Worm (Caenorhabditis elegans) whole organism, young adult: Measurements from ENCODE around the gene zfp-1.
A peak's percentile ranks its signal among the peaks of the same experiment; 100 is the strongest.

ENCODE experiments used
- D2030.7 ChIP-seq: fragments of 200-800 bp; sonication (Bioruptor generic); IDR thresholded peaks from 2 replicates; pipeline ENCODE4 v1.3.6; 2022; ENCODE audit warnings: missing genetic modification reagents, missing genetic modification characterization, missing compliant biosample characterization
- F10E7.11 ChIP-seq: sonication (generic microtip); optimal IDR thresholded peaks from 2 replicates; lab custom pipeline; 2017; ENCODE audit warnings: mild to moderate bottlenecking, missing genetic modification characterization, moderate library complexity, missing compliant biosample characterization
- F23B12.7 ChIP-seq: sonication (generic microtip); optimal IDR thresholded peaks from 2 replicates; lab custom pipeline; 2017; ENCODE audit warnings: missing genetic modification characterization, mild to moderate bottlenecking, missing compliant biosample characterization, antibody characterized with exemption, moderate library complexity; ENCODE audit not compliant: insufficient read depth
- F33H1.4 ChIP-seq: fragments of 200-800 bp; sonication (Bioruptor generic); IDR thresholded peaks from 2 replicates; pipeline ENCODE4 v1.3.6; 2022; ENCODE audit warnings: missing genetic modification reagents, missing genetic modification characterization, missing compliant biosample characterization
- K12H6.12 ChIP-seq: fragments of 200-800 bp; sonication (Bioruptor generic); optimal IDR thresholded peaks from 2 replicates; lab custom pipeline; 2018; ENCODE audit warnings: mild to moderate bottlenecking, missing genetic modification characterization, missing compliant biosample characterization
- T07F8.4 ChIP-seq: sonication (generic microtip); optimal IDR thresholded peaks from 2 replicates; lab custom pipeline; 2016; ENCODE audit warnings: mild to moderate bottlenecking, missing genetic modification characterization, moderate library complexity, missing compliant biosample characterization
- Y53G8AR.9 ChIP-seq: fragments of 200-800 bp; sonication (Bioruptor generic); conservative IDR thresholded peaks from 2 replicates; pipeline ENCODE4 v1.3.6; 2022; ENCODE audit warnings: missing genetic modification reagents, missing genetic modification characterization, missing compliant biosample characterization
- ZK185.1 ChIP-seq: sonication (generic microtip); optimal IDR thresholded peaks from 2 replicates; lab custom pipeline; 2016; ENCODE audit warnings: mild to moderate bottlenecking, missing genetic modification characterization, missing compliant biosample characterization; ENCODE audit not compliant: poor library complexity, severe bottlenecking
- attf-3 ChIP-seq: fragments of 200-800 bp; sonication (Bioruptor generic); conservative IDR thresholded peaks from 2 replicates; pipeline ENCODE4 v1.3.6; 2022; ENCODE audit warnings: missing genetic modification reagents, missing genetic modification characterization, missing compliant biosample characterization
- bed-1 ChIP-seq: fragments of 200-800 bp; sonication (Bioruptor generic); IDR thresholded peaks from 2 replicates; pipeline ENCODE4 v1.3.6; 2022; ENCODE audit warnings: missing genetic modification reagents, missing genetic modification characterization, missing compliant biosample characterization
- ceh-40 ChIP-seq: fragments of 200-800 bp; sonication (Bioruptor generic); IDR thresholded peaks from 2 replicates; pipeline ENCODE4 v1.3.6; 2022; ENCODE audit warnings: missing genetic modification characterization, missing compliant biosample characterization
- ceh-79 ChIP-seq: sonication (generic microtip); optimal IDR thresholded peaks from 2 replicates; lab custom pipeline; 2017; ENCODE audit warnings: mild to moderate bottlenecking, missing genetic modification characterization, missing compliant biosample characterization
- dpl-1 ChIP-seq: fragments of 150-350 bp; optimal IDR thresholded peaks from 2 replicates; lab custom pipeline; 2014; ENCODE audit warnings: missing biosample characterization, missing genetic modification reagents, missing genetic modification characterization
- fkh-3 ChIP-seq: sonication (generic microtip); optimal IDR thresholded peaks from 2 replicates; lab custom pipeline; 2016; ENCODE audit warnings: mild to moderate bottlenecking, missing genetic modification characterization, missing compliant biosample characterization
- hlh-12 ChIP-seq: sonication (generic microtip); optimal IDR thresholded peaks from 2 replicates; lab custom pipeline; 2016; ENCODE audit warnings: missing genetic modification characterization, missing compliant biosample characterization
- lir-1 ChIP-seq: fragments of 200-800 bp; sonication (Bioruptor generic); conservative IDR thresholded peaks from 2 replicates; pipeline ENCODE4 v1.3.6; 2022; ENCODE audit warnings: missing genetic modification reagents, missing genetic modification characterization, missing compliant biosample characterization
- lsl-1 ChIP-seq: fragments of 200-800 bp; sonication (Bioruptor generic); optimal IDR thresholded peaks from 2 replicates; lab custom pipeline; 2018; ENCODE audit warnings: mild to moderate bottlenecking, missing genetic modification characterization, moderate library complexity, missing compliant biosample characterization
- madf-10 ChIP-seq: sonication (generic microtip); optimal IDR thresholded peaks from 2 replicates; lab custom pipeline; 2016; ENCODE audit warnings: mild to moderate bottlenecking, missing genetic modification characterization, missing compliant biosample characterization
- madf-6 ChIP-seq: fragments of 200-800 bp; sonication (Bioruptor generic); IDR thresholded peaks from 2 replicates; pipeline ENCODE4 v1.3.6; 2022; ENCODE audit warnings: missing genetic modification reagents, missing genetic modification characterization, missing compliant biosample characterization
- madf-8 ChIP-seq: fragments of 200-800 bp; sonication (Bioruptor generic); conservative IDR thresholded peaks from 2 replicates; pipeline ENCODE4 v1.3.6; 2022; ENCODE audit warnings: missing genetic modification reagents, missing genetic modification characterization, missing compliant biosample characterization
- mel-28 ChIP-seq: sonication (generic microtip); optimal IDR thresholded peaks from 2 replicates; lab custom pipeline; 2016; ENCODE audit warnings: borderline replicate concordance, mild to moderate bottlenecking, missing genetic modification characterization, missing compliant biosample characterization
- nfyb-1 ChIP-seq: fragments of 200-800 bp; sonication (Bioruptor generic); IDR thresholded peaks from 2 replicates; pipeline ENCODE4 v1.3.6; 2022; ENCODE audit warnings: missing genetic modification reagents, missing genetic modification characterization, missing compliant biosample characterization
- nhr-27 ChIP-seq: fragments of 200-800 bp; sonication (Bioruptor generic); optimal IDR thresholded peaks from 2 replicates; lab custom pipeline; 2018; ENCODE audit warnings: mild to moderate bottlenecking, missing genetic modification characterization, moderate library complexity, missing compliant biosample characterization
- pha-4 ChIP-seq: fragments of 150-350 bp; sonication (generic microtip); optimal IDR thresholded peaks from 2 replicates; lab custom pipeline; 2014; ENCODE audit warnings: missing biosample characterization, missing genetic modification reagents, missing genetic modification characterization
- rec-8 ChIP-seq, 2 experiments: sonication (generic microtip); optimal IDR thresholded peaks; 2 replicates each; lab custom pipeline; 2016; ENCODE audit warnings: mild to moderate bottlenecking in 2 of 2, missing genetic modification characterization in 2 of 2, missing genetic modification reagents in 2 of 2, missing genotype in 2 of 2, missing biosample characterization in 1 of 2, missing compliant biosample characterization in 1 of 2, moderate library complexity in 1 of 2
- rpc-1 ChIP-seq, 2 experiments: fragments of 150-350 bp in 1 of 2; sonication (generic microtip) in 1 of 2; optimal IDR thresholded peaks; 2 replicates each; lab custom pipeline; 2014 to 2018; ENCODE audit warnings: missing biosample characterization in 1 of 2, missing genetic modification characterization in 1 of 2, missing genetic modification reagents in 1 of 2, missing genotype in 1 of 2
- snpc-1.1 ChIP-seq: sonication (generic microtip); optimal IDR thresholded peaks from 2 replicates; lab custom pipeline; 2017; ENCODE audit warnings: missing genetic modification characterization, mild to moderate bottlenecking, missing compliant biosample characterization, antibody characterized with exemption, moderate library complexity, missing genotype, missing genetic modification reagents; ENCODE audit not compliant: insufficient read depth
- xnd-1 ChIP-seq: sonication (generic microtip); optimal IDR thresholded peaks from 2 replicates; lab custom pipeline; 2016; ENCODE audit warnings: missing genotype, missing genetic modification reagents, missing genetic modification characterization, missing compliant biosample characterization
- zim-3 ChIP-seq: sonication (generic microtip); optimal IDR thresholded peaks from 2 replicates; lab custom pipeline; 2017; ENCODE audit warnings: mild to moderate bottlenecking, missing genetic modification characterization, moderate library complexity, missing compliant biosample characterization
- ztf-22 ChIP-seq: fragments of 200-800 bp; sonication (Bioruptor generic); optimal IDR thresholded peaks from 2 replicates; lab custom pipeline; 2018; ENCODE audit warnings: mild to moderate bottlenecking, missing genetic modification characterization, moderate library complexity, missing compliant biosample characterization
- ztf-25 ChIP-seq: fragments of 200-800 bp; sonication (Bioruptor generic); IDR thresholded peaks from 2 replicates; pipeline ENCODE4 v1.3.6; 2022; ENCODE audit warnings: missing genetic modification reagents, missing genetic modification characterization, missing compliant biosample characterization

The zfp-1 gene

DNA sequence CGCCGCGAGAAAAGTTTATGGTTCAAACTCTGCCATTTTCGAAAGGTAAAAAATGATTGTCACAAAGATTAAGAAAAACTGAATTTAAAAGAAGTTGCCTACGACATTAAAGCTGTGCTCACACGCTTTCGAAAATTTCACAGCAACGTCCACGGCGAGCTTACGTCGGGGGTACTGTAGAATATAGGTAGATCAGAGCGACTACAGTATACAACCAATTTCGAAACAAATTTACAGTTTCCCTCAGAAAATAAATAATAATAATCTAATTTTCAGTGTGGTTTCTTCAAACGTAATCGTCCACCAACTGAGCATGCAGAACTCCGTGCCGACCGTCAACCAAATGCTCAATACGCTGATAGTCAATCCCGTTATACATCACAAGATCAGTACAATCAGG is 33.2 kb downstream of the zfp-1 start:
- TF ChIP-seq rec-8 (tag; optimal IDR thresholded peaks at IDR 0.05; lab: Kevin White, UChicago), result no peak
- TF ChIP-seq Y53G8AR.9 (GFP tag; lab: Robert Waterston, UW), result 0 out of 2 replicates have a peak, but pooled peaks have one; percentile 19

DNA sequence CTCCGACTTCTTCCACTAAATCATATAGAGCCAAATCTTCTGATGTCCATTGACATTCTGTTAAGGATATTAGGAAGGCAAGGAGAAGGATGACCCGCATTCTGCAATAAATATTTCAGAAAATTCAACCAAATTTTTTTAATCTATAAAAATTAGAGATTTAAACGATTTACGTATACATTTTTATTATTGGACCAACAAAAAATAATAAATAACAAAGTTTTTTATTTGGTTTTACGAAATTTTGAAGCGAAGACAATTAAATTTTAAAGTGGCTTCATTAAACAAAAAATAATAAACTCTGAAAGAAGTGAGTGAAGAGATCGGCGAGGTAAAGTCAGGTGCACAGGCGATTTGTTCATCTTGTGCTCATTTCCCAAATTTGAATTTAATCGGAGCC is 35.8 kb downstream of the zfp-1 start, which contains the start of gene F54F2.9:
Gene F54F2.9, minus strand, starts transcription at position 101 of the 400 bp plus-strand sequence.
- TF ChIP-seq K12H6.12 (no peak), madf-10 (tag; lab: Kevin White, UChicago) (no peak), F10E7.11 (tag; lab: Kevin White, UChicago) (no peak), fkh-3 (tag; lab: Kevin White, UChicago) (no peak), rpc-1 (optimal IDR thresholded peaks at IDR 0.05; lab: Kevin White, UChicago) (no peak), rpc-1 (tag; optimal IDR thresholded peaks at IDR 0.05; lab: Kevin White, UChicago) (no peak), zim-3 (tag; lab: Kevin White, UChicago) (no peak), ztf-25 (GFP tag; lab: Robert Waterston, UW) (no peak), ceh-79 (no peak), ZK185.1 (tag; lab: Kevin White, UChicago) (no peak), mel-28 (tag; lab: Kevin White, UChicago) (no peak), bed-1 (GFP tag; lab: Robert Waterston, UW) (no peak)

DNA sequence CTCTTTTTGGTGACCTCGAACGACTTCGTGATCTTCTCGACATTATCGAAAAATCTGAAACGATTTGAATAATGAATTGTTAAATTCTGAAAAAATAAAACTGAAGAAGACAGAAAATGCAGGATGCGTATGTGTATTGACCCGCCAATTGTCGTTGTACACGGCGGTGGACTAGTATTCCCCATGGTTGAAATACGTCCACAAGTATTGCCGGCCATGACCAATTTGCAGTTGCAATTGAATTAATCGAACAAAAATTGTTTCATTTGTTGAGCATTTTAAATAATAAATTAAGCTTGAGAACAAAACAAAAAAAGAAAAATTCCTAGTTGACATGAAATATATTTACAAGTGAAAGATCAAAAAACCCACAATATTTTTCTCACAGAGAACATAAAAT is 37.9 kb downstream of the zfp-1 start, which contains the start of gene F44E2.3:
Gene F44E2.3, minus strand, starts transcription at position 61 of the 400 bp plus-strand sequence.
- TF ChIP-seq D2030.7 (GFP tag; lab: Robert Waterston, UW), result 0 out of 2 replicates have a peak, but pooled peaks have one; percentile 24
- TF ChIP-seq lir-1 (GFP tag; lab: Robert Waterston, UW), result no peak

DNA sequence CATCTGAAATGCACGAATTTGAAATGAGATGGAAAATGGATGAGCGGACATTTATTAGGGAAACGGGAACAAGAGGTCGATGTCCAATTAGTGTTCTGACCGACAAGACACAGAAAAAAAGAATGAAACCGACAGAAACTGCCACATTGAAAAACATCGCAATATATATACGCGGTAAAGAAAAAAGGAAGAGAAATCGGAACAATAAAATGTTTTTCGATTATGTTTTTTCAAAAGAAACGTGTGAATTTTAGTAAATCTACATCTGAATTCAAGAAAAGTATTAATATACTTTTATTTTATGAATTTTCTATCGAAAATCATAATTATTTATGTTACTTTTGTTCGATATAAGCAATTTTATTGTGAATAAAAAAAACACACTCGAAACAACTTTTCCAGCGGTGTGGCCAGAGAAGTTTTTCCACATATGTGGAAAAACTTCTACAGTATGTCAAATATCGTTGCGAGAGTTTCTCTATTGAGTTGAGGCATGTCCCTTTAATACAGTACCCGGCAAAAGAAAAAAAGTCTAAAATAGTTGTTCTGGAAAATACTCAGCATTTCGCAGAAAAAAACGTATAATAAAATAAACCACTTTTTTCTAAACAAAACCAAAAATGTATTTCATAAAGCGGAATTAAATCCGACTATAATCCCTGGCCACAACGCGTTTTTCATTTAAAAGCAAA is 39.9 kb downstream of the zfp-1 start, which contains the start of gene F44E2.10:
Gene F44E2.10, minus strand, starts transcription at position 51 of the 692 bp plus-strand sequence.
- TF ChIP-seq F33H1.4 (GFP tag; lab: Robert Waterston, UW) (peak; percentile 83), madf-6 (GFP tag; lab: Robert Waterston, UW) (peak; percentile 72), ceh-79 (no peak), nhr-27 (tag; lab: Kevin White, UChicago) (no peak), xnd-1 (tag; lab: Kevin White, UChicago) (peak; percentile 67), dpl-1 (GFP tag; lab: Kevin White, UChicago) (peak; percentile 23), K12H6.12 (no peak), madf-8 (peak; percentile 46), lsl-1 (GFP tag; lab: Kevin White, UChicago) (peak; percentile 88)
- TF ChIP-seq, all 124 proteins: peak for 6

DNA sequence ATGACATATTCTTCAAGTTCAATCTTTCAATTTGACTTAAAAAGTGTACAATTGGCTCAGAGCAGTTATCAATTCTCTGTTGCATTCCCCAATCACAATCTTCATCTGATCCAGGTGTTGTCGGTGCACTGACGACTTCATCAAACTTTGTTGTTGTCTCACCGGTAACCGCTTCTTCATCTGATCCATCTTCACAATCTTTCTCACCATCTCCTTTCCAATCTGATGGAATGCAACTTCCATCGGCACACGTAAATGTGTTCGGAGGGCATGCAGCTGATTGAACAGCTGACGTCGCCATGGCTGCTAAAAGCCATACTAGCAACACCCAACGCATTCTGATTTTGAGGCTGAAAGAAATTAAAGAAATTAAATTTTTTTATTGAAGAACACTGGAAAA is 46.7 kb downstream of the zfp-1 start, which contains the start of gene F44E2.4:
Gene F44E2.4, minus strand, starts transcription at position 350 of the 400 bp plus-strand sequence.
- no peak for TF ChIP-seq F23B12.7 (tag; lab: Kevin White, UChicago)
- no peak for TF ChIP-seq pha-4 (tag; lab: Kevin White, UChicago)
- no peak for TF ChIP-seq snpc-1.1 (tag; lab: Kevin White, UChicago)
- TF ChIP-seq bed-1 (GFP tag; lab: Robert Waterston, UW), result no peak
- TF ChIP-seq hlh-12 (tag; lab: Kevin White, UChicago), result no peak
- TF ChIP-seq nfyb-1 (GFP tag; lab: Robert Waterston, UW), result no peak
- no peak for TF ChIP-seq madf-8
- no peak for TF ChIP-seq attf-3 (GFP tag; lab: Robert Waterston, UW)
- TF ChIP-seq ztf-22 (GFP tag; lab: Kevin White, UChicago), result no peak
- TF ChIP-seq T07F8.4 (tag; lab: Kevin White, UChicago), result no peak
- TF ChIP-seq ceh-40 (GFP tag; lab: Robert Waterston, UW), result no peak
